Fruit fly (Drosophila melanogaster) whole organism, embryonic: Measurements from ENCODE around the gene sesB.
A peak's percentile ranks its signal among the peaks of the same experiment; 100 is the strongest.

Source experiments
- ATbp ChIP-seq: fragments of 200-800 bp; sonication (Bioruptor generic); optimal IDR thresholded peaks from 2 replicates; lab custom pipeline; 2017; ENCODE audit warnings: missing biosample characterization, mild to moderate bottlenecking, missing genetic modification characterization, missing genetic modification reagents
- CG10267 ChIP-seq: fragments of 200-800 bp; sonication (Bioruptor generic); optimal IDR thresholded peaks from 2 replicates; lab custom pipeline; 2018; ENCODE audit warnings: missing biosample characterization, mild to moderate bottlenecking, missing genetic modification characterization, moderate library complexity
- CG12659 ChIP-seq: fragments of 200-800 bp; sonication (Bioruptor generic); optimal IDR thresholded peaks from 3 replicates; lab custom pipeline; 2017; ENCODE audit warnings: mild to moderate bottlenecking, missing biosample characterization, missing genetic modification reagents, missing genetic modification characterization
- CG14860 ChIP-seq: fragments of 200-800 bp; sonication (Bioruptor generic); IDR thresholded peaks from 3 replicates; pipeline ENCODE4 v1.3.6; 2022; ENCODE audit warnings: missing biosample characterization, missing genetic modification characterization; ENCODE audit not compliant: partially characterized antibody
- CG14965 ChIP-seq: fragments of 200-800 bp; sonication (Bioruptor generic); optimal IDR thresholded peaks from 2 replicates; lab custom pipeline; 2016; ENCODE audit warnings: missing biosample characterization, missing genetic modification characterization, borderline replicate concordance
- CG15479 ChIP-seq: fragments of 200-800 bp; sonication (Bioruptor generic); optimal IDR thresholded peaks from 3 replicates; lab custom pipeline; 2019; ENCODE audit warnings: missing biosample characterization, mild to moderate bottlenecking, missing genetic modification characterization, moderate library complexity
- CG1792 ChIP-seq: fragments of 200-800 bp; sonication (Bioruptor generic); optimal IDR thresholded peaks from 2 replicates; lab custom pipeline; 2016; ENCODE audit warnings: missing biosample characterization, missing genetic modification characterization
- CG2875 ChIP-seq: fragments of 200-800 bp; sonication (Bioruptor generic); optimal IDR thresholded peaks from 2 replicates; lab custom pipeline; 2017; ENCODE audit warnings: missing biosample characterization, mild to moderate bottlenecking, missing genetic modification characterization, missing genetic modification reagents
- CG34422 ChIP-seq: fragments of 200-800 bp; sonication (Bioruptor generic); IDR thresholded peaks from 3 replicates; pipeline ENCODE4 v1.3.6; 2022; ENCODE audit warnings: missing biosample characterization, missing genetic modification characterization
- CG3995 ChIP-seq: fragments of 200-800 bp; sonication (Bioruptor generic); optimal IDR thresholded peaks from 3 replicates; lab custom pipeline; 2016; ENCODE audit warnings: missing biosample characterization, missing genetic modification characterization
- CG4360 ChIP-seq: fragments of 200-800 bp; sonication (Bioruptor generic); IDR thresholded peaks from 2 replicates; pipeline ENCODE4 v1.3.6; 2022; ENCODE audit warnings: missing biosample characterization, missing genetic modification characterization
- CG4820 ChIP-seq: fragments of 200-800 bp; sonication (Bioruptor generic); optimal IDR thresholded peaks from 3 replicates; lab custom pipeline; 2016; ENCODE audit warnings: missing biosample characterization, missing genetic modification characterization
- CG5180 ChIP-seq: fragments of 200-800 bp; sonication (Bioruptor generic); optimal IDR thresholded peaks from 3 replicates; lab custom pipeline; 2017; ENCODE audit warnings: missing biosample characterization, missing genetic modification characterization, mild to moderate bottlenecking, moderate library complexity, missing genetic modification reagents
- CG6813 ChIP-seq: fragments of 200-800 bp; sonication (Bioruptor generic); optimal IDR thresholded peaks from 2 replicates; lab custom pipeline; 2017; ENCODE audit warnings: missing biosample characterization, missing genetic modification characterization, mild to moderate bottlenecking, moderate library complexity, missing genetic modification reagents
- CG7839 ChIP-seq: fragments of 200-800 bp; sonication (Bioruptor generic); optimal IDR thresholded peaks from 3 replicates; lab custom pipeline; 2018; ENCODE audit warnings: missing biosample characterization, mild to moderate bottlenecking, missing genetic modification characterization, moderate library complexity
- CG7987 ChIP-seq: fragments of 200-800 bp; sonication (Bioruptor generic); optimal IDR thresholded peaks from 2 replicates; lab custom pipeline; 2018; ENCODE audit warnings: missing biosample characterization, mild to moderate bottlenecking, missing genetic modification characterization, moderate library complexity
- CG9932 ChIP-seq: fragments of 200-800 bp; sonication (Bioruptor generic); IDR thresholded peaks from 2 replicates; pipeline ENCODE4 v1.3.6; 2022; ENCODE audit warnings: missing biosample characterization, missing genetic modification characterization
- Fer1 ChIP-seq: fragments of 200-800 bp; sonication (Bioruptor generic); optimal IDR thresholded peaks from 2 replicates; lab custom pipeline; 2017; ENCODE audit warnings: missing biosample characterization, mild to moderate bottlenecking, missing genetic modification characterization
- HLH54F ChIP-seq: fragments of 200-800 bp; sonication (Bioruptor generic); optimal IDR thresholded peaks from 3 replicates; lab custom pipeline; 2016; ENCODE audit warnings: missing biosample characterization, missing genetic modification characterization
- Hmx ChIP-seq: fragments of 200-800 bp; sonication (Bioruptor generic); optimal IDR thresholded peaks from 2 replicates; lab custom pipeline; 2016; ENCODE audit warnings: missing biosample characterization, missing genetic modification characterization
- Jarid2 ChIP-seq: fragments of 200-800 bp; sonication (Bioruptor generic); optimal IDR thresholded peaks from 3 replicates; lab custom pipeline; 2017; ENCODE audit warnings: mild to moderate bottlenecking, missing biosample characterization, missing genetic modification reagents, missing genetic modification characterization
- Mes4 ChIP-seq: fragments of 200-800 bp; sonication (Bioruptor generic); optimal IDR thresholded peaks from 2 replicates; lab custom pipeline; 2016; ENCODE audit warnings: missing biosample characterization, missing genetic modification characterization
- Nf-YB ChIP-seq: fragments of 200-800 bp; sonication (Bioruptor generic); optimal IDR thresholded peaks from 3 replicates; lab custom pipeline; 2019; ENCODE audit warnings: missing biosample characterization, mild to moderate bottlenecking, missing genetic modification characterization, moderate library complexity
- Nf-YC ChIP-seq: fragments of 200-800 bp; optimal IDR thresholded peaks from 3 replicates; lab custom pipeline; 2019; ENCODE audit warnings: missing biosample characterization, mild to moderate bottlenecking, missing genetic modification characterization, moderate library complexity
- al ChIP-seq: fragments of 200-800 bp; sonication (Bioruptor generic); IDR thresholded peaks from 2 replicates; pipeline ENCODE4 v1.3.6; 2022; ENCODE audit warnings: missing biosample characterization, missing genetic modification characterization
- chn ChIP-seq: fragments of 200-800 bp; sonication (Bioruptor generic); optimal IDR thresholded peaks from 2 replicates; lab custom pipeline; 2016; ENCODE audit warnings: missing biosample characterization, missing genetic modification characterization
- dan ChIP-seq: fragments of 200-800 bp; sonication (Bioruptor generic); IDR thresholded peaks from 2 replicates; pipeline ENCODE4 v1.3.6; 2022; ENCODE audit warnings: missing biosample characterization, missing genetic modification characterization
- dm ChIP-seq: fragments of 200-800 bp; sonication (Bioruptor generic); optimal IDR thresholded peaks from 3 replicates; lab custom pipeline; 2016; ENCODE audit warnings: missing biosample characterization, missing genetic modification characterization
- dpn ChIP-seq, 2 experiments: fragments of 200-800 bp; sonication (Bioruptor generic); optimal IDR thresholded peaks; 3 replicates each; lab custom pipeline; 2016; ENCODE audit warnings: missing biosample characterization in 2 of 2, missing genetic modification characterization in 2 of 2
- ems ChIP-seq: fragments of 200-800 bp; sonication (Bioruptor generic); optimal IDR thresholded peaks from 3 replicates; lab custom pipeline; 2016; ENCODE audit warnings: missing biosample characterization, missing genetic modification characterization
- exex ChIP-seq: fragments of 200-800 bp; sonication (Bioruptor generic); optimal IDR thresholded peaks from 4 replicates; lab custom pipeline; 2018; ENCODE audit warnings: missing biosample characterization, mild to moderate bottlenecking, missing genetic modification characterization, moderate library complexity
- fd64A ChIP-seq: fragments of 200-800 bp; sonication (Bioruptor generic); optimal IDR thresholded peaks from 3 replicates; lab custom pipeline; 2018; ENCODE audit warnings: missing biosample characterization, mild to moderate bottlenecking, missing genetic modification characterization
- gce ChIP-seq: fragments of 200-800 bp; sonication (Bioruptor generic); IDR thresholded peaks from 3 replicates; pipeline ENCODE4 v1.3.6; 2022; ENCODE audit warnings: missing biosample characterization, missing genetic modification characterization
- gcm ChIP-seq: fragments of 200-800 bp; sonication (Bioruptor generic); optimal IDR thresholded peaks from 2 replicates; lab custom pipeline; 2019; ENCODE audit warnings: missing biosample characterization, mild to moderate bottlenecking, missing genetic modification characterization, moderate library complexity
- grau ChIP-seq: fragments of 200-800 bp; optimal IDR thresholded peaks from 3 replicates; lab custom pipeline; 2019; ENCODE audit warnings: missing biosample characterization, mild to moderate bottlenecking, missing genetic modification characterization, moderate library complexity
- insv ChIP-seq, 2 experiments: fragments of 200-800 bp; sonication (Bioruptor generic); optimal IDR thresholded peaks; 3 replicates each; lab custom pipeline; 2016 to 2018; ENCODE audit warnings: missing biosample characterization in 2 of 2, missing genetic modification characterization in 2 of 2
- ken ChIP-seq: fragments of 200-800 bp; sonication (Bioruptor generic); IDR thresholded peaks from 3 replicates; pipeline ENCODE4 v1.3.6; 2022; ENCODE audit warnings: missing biosample characterization, missing genetic modification characterization
- lbe ChIP-seq: fragments of 200-800 bp; sonication (Bioruptor generic); optimal IDR thresholded peaks from 2 replicates; lab custom pipeline; 2016; ENCODE audit warnings: missing biosample characterization, mild to moderate bottlenecking, missing genetic modification characterization
- pb ChIP-seq: fragments of 200-800 bp; sonication (Bioruptor generic); optimal IDR thresholded peaks from 3 replicates; lab custom pipeline; 2016; ENCODE audit warnings: missing biosample characterization, missing genetic modification characterization
- pfk ChIP-seq: fragments of 200-800 bp; sonication (Bioruptor generic); optimal IDR thresholded peaks from 2 replicates; lab custom pipeline; 2018; ENCODE audit warnings: missing biosample characterization, mild to moderate bottlenecking, missing genetic modification characterization, moderate library complexity
- scrt ChIP-seq: fragments of 200-800 bp; sonication (Bioruptor generic); optimal IDR thresholded peaks from 2 replicates; lab custom pipeline; 2018; ENCODE audit warnings: missing biosample characterization, mild to moderate bottlenecking, missing genetic modification characterization, moderate library complexity
- sob ChIP-seq: fragments of 200-800 bp; sonication (Bioruptor generic); IDR thresholded peaks from 2 replicates; pipeline ENCODE4 v1.3.6; 2022; ENCODE audit warnings: missing biosample characterization, missing genetic modification characterization
- tap ChIP-seq: fragments of 200-800 bp; optimal IDR thresholded peaks from 3 replicates; lab custom pipeline; 2019; ENCODE audit warnings: missing biosample characterization, mild to moderate bottlenecking, missing genetic modification characterization, moderate library complexity
- tin ChIP-seq: fragments of 200-800 bp; sonication (Bioruptor generic); optimal IDR thresholded peaks from 3 replicates; lab custom pipeline; 2016; ENCODE audit warnings: missing biosample characterization, missing genetic modification characterization
- ttk ChIP-seq: fragments of 200-800 bp; sonication (Bioruptor generic); IDR thresholded peaks from 2 replicates; pipeline ENCODE4 v2.1.2; 2022; ENCODE audit warnings: missing biosample characterization, missing genetic modification characterization
- twi ChIP-seq: fragments of 200-800 bp; optimal IDR thresholded peaks from 2 replicates; lab custom pipeline; 2019; ENCODE audit warnings: missing biosample characterization, mild to moderate bottlenecking, missing genetic modification characterization, moderate library complexity
- wek ChIP-seq: fragments of 200-800 bp; sonication (Bioruptor generic); optimal IDR thresholded peaks from 3 replicates; lab custom pipeline; 2018; ENCODE audit warnings: missing biosample characterization, mild to moderate bottlenecking, missing genetic modification characterization, moderate library complexity
- wor ChIP-seq: fragments of 200-800 bp; sonication (Bioruptor generic); IDR thresholded peaks from 2 replicates; pipeline ENCODE4 v1.3.6; 2022; ENCODE audit warnings: missing biosample characterization, missing genetic modification characterization
- zen ChIP-seq: fragments of 200-800 bp; sonication (Bioruptor generic); optimal IDR thresholded peaks from 3 replicates; lab custom pipeline; 2018; ENCODE audit warnings: missing biosample characterization, mild to moderate bottlenecking, missing genetic modification characterization, moderate library complexity

sesB gene

DNA sequence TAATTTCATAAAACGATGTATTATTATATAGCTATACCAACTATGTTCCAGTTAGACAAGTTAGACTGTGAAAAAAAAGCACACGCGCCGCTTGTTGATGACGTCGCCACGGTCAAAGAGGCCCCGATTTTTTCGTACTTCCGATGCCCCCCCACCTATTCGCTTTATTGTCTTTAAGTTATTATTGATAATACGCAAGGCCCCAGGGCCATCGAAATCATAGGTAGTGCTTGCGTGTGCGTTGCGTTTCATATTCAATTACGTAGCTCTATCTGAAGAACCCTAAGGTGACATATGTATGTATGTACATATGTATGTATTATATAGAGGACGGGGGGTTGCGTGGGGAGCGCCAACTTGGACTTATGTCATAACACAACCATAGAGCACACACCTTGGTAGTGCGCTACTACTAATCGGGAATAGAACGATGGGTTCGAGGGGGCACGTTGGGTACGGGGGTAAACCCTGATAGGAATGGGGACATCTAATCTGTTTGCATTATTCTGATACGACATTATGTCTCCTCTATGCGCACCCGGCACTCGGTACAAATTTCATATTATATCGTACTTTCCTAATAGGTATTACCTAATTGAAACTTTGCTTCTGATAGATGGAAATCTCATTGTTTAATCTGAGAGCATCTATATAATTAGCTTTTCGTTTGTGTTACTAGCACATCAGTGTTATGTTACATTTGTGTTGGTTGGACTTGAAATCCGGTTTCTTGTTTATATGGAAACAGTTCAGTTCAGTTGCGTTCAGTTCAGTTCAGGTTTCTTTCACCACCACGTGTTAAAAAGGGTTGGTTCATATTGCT, 46.9 kb downstream of the sesB start (continued):
- TF ChIP-seq CG10267 (no peak), sob (0 out of 2 replicates have a peak, but pooled peaks have one; percentile 12), dm (GFP tag; lab: Kevin White, UChicago) (no peak), CG7987 (GFP tag; lab: Kevin White, UChicago) (peak; percentile 79), lbe (GFP tag; lab: Kevin White, UChicago) (no peak), exex (tag; lab: Kevin White, UChicago) (peak; percentile 90), CG5180 (GFP tag; lab: Kevin White, UChicago) (no peak), zen (tag; lab: Kevin White, UChicago) (no peak), CG4820 (GFP tag; lab: Kevin White, UChicago) (no peak), CG12659 (GFP tag; lab: Kevin White, UChicago) (no peak), pb (no peak), CG6813 (GFP tag; lab: Kevin White, UChicago) (no peak), Jarid2 (GFP tag; lab: Kevin White, UChicago) (no peak), wek (no peak), Nf-YB (GFP tag; lab: Kevin White, UChicago) (no peak), wor (GFP tag; lab: Robert Waterston, UW) (no peak), HLH54F (no peak), tin (no peak), ken (no peak), Hmx (GFP tag; lab: Kevin White, UChicago) (no peak), ttk (GFP tag; lab: Robert Waterston, UW) (no peak), Nf-YC (no peak), scrt (GFP tag; lab: Kevin White, UChicago) (no peak), CG34422 (GFP tag; lab: Robert Waterston, UW) (no peak), ems (no peak), CG7839 (tag; lab: Kevin White, UChicago) (no peak), Fer1 (GFP tag; lab: Kevin White, UChicago) (no peak), tap (no peak), CG14965 (GFP tag; lab: Kevin White, UChicago) (no peak), CG14860 (GFP tag; lab: Robert Waterston, UW) (no peak), gcm (GFP tag; lab: Kevin White, UChicago) (no peak), dan (GFP tag; lab: Robert Waterston, UW) (no peak), CG15479 (GFP tag; lab: Kevin White, UChicago) (no peak), CG4360 (GFP tag; lab: Robert Waterston, UW) (no peak), CG2875 (GFP tag; lab: Kevin White, UChicago) (no peak), CG3995 (GFP tag; lab: Kevin White, UChicago) (no peak), pfk (GFP tag; lab: Kevin White, UChicago) (no peak), Mes4 (GFP tag; lab: Kevin White, UChicago) (no peak), CG1792 (no peak), chn (GFP tag; lab: Kevin White, UChicago) (no peak), grau (tag; lab: Kevin White, UChicago) (no peak), ATbp (no peak), fd64A (GFP tag; lab: Kevin White, UChicago) (no peak), twi (tag; lab: Kevin White, UChicago) (no peak), insv (GFP tag; optimal IDR thresholded peaks at IDR 0.05; lab: Kevin White, UChicago) (no peak), gce (GFP tag; lab: Robert Waterston, UW) (no peak), al (GFP tag; lab: Robert Waterston, UW) (no peak), dpn (GFP tag; optimal IDR thresholded peaks at IDR 0.05; lab: Kevin White, UChicago) (no peak), CG9932 (GFP tag; lab: Robert Waterston, UW) (peak; percentile 9; the same call in 1 of the 2 replicates)
